Worm (Caenorhabditis elegans) whole organism, late embryonic: ENCODE data around the gene ugt-14.

Source experiments
- C08G9.2 ChIP-seq: sonication (generic microtip); optimal IDR thresholded peaks from 2 replicates; lab custom pipeline; 2016; ENCODE audit warnings: mild to moderate bottlenecking, missing genetic modification characterization, moderate library complexity, missing compliant biosample characterization
- K09A11.1 ChIP-seq: sonication (generic microtip); optimal IDR thresholded peaks from 2 replicates; lab custom pipeline; 2017; ENCODE audit warnings: antibody characterized with exemption, mild to moderate bottlenecking, missing genetic modification characterization, missing compliant biosample characterization; ENCODE audit not compliant: insufficient read depth
- ama-1 ChIP-seq: fragments of 150-350 bp; optimal IDR thresholded peaks from 2 replicates; lab custom pipeline; 2014
- ceh-30 ChIP-seq: fragments of 150-350 bp; optimal IDR thresholded peaks from 2 replicates; lab custom pipeline; 2014; ENCODE audit warnings: missing biosample characterization, missing genetic modification characterization
- ceh-45 ChIP-seq: fragments of 200-800 bp; sonication (Bioruptor generic); IDR thresholded peaks from 2 replicates; pipeline ENCODE4 v1.3.6; 2022; ENCODE audit warnings: missing genetic modification reagents, missing genetic modification characterization, missing compliant biosample characterization
- elt-2 ChIP-seq: sonication (generic microtip); optimal IDR thresholded peaks from 2 replicates; lab custom pipeline; 2016; ENCODE audit warnings: missing genetic modification reagents, missing genetic modification characterization, missing compliant biosample characterization
- fkh-10 ChIP-seq: fragments of 150-350 bp; optimal IDR thresholded peaks from 2 replicates; lab custom pipeline; 2014; ENCODE audit warnings: missing biosample characterization, missing genetic modification reagents, missing genetic modification characterization
- nhr-11 ChIP-seq: fragments of 150-350 bp; optimal IDR thresholded peaks from 2 replicates; lab custom pipeline; 2014; ENCODE audit warnings: missing biosample characterization, missing genetic modification characterization
- pqm-1 ChIP-seq: sonication (generic microtip); optimal IDR thresholded peaks from 2 replicates; lab custom pipeline; 2016; ENCODE audit warnings: missing genetic modification characterization, missing compliant biosample characterization
- tbx-2 ChIP-seq: sonication (generic microtip); optimal IDR thresholded peaks from 2 replicates; lab custom pipeline; 2016; ENCODE audit warnings: missing genetic modification characterization, missing compliant biosample characterization
- ttx-3 ChIP-seq: sonication (generic microtip); optimal IDR thresholded peaks from 2 replicates; lab custom pipeline; 2016; ENCODE audit warnings: missing genetic modification reagents, missing genetic modification characterization, missing compliant biosample characterization
- unc-55 ChIP-seq: sonication (generic microtip); optimal IDR thresholded peaks from 2 replicates; lab custom pipeline; 2017; ENCODE audit warnings: missing biosample characterization, missing genetic modification reagents, missing genetic modification characterization

ce11 chrV:4914879-4915278 is 8.8 kb downstream of the ugt-14 start, which contains the start of gene H23N18.6:
- TF ChIP-seq nhr-11 (no peak), ama-1 (no peak), ceh-30 (tag; lab: Kevin White, UChicago) (no peak), fkh-10 (GFP tag; lab: Kevin White, UChicago) (no peak), pqm-1 (no peak), ttx-3 (tag; lab: Kevin White, UChicago) (no peak), C08G9.2 (tag; lab: Kevin White, UChicago) (no peak), unc-55 (GFP tag; lab: Kevin White, UChicago) (no peak), elt-2 (tag; lab: Kevin White, UChicago) (peak; percentile 60), ceh-45 (GFP tag; lab: Robert Waterston, UW) (no peak), K09A11.1 (no peak), tbx-2 (no peak)
